Worm (Caenorhabditis elegans): Measurements from ENCODE around the gene mxl-1.

DNA sequence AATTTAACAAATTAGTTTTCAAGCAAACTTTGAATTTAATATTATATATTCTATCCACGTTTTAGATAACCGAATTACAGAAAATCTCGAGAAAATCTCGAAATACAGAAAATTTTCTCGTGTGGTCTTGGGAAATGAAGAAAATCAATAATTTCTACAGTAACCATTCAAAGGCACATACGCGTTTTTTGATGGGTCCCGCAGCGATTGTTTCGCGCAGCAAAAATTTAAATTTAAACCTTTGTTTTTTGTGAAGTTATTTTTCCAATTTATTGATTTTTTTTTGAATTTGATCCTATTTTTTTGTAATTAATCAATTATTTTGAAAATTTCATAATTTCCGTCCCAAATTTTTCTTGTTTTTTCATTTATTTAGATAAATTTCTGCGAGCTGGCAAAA, 34.9 kb downstream of the mxl-1 start:
- TF ChIP-seq him-1 (tag; optimal IDR thresholded peaks at IDR 0.05) (no peak), W03F9.2 (tag; optimal IDR thresholded peaks at IDR 0.05) (no peak)
